Fruit fly (Drosophila melanogaster) whole organism, wandering third instar larva: ENCODE data around the gene CG45075.

ENCODE experiments used
- Abd-B ChIP-seq: fragments of >200 bp; optimal IDR thresholded peaks from 2 replicates; lab custom pipeline; 2017; ENCODE audit warnings: missing biosample characterization, missing genetic modification characterization
- CG32264 ChIP-seq: fragments of 200-800 bp; sonication (Bioruptor generic); optimal IDR thresholded peaks from 2 replicates; lab custom pipeline; 2016; ENCODE audit warnings: missing biosample characterization, missing genetic modification characterization
- CG9705 ChIP-seq: fragments of 200-800 bp; sonication (Bioruptor generic); optimal IDR thresholded peaks from 2 replicates; lab custom pipeline; 2018; ENCODE audit warnings: missing biosample characterization, mild to moderate bottlenecking, missing genetic modification characterization
- CrebA ChIP-seq: fragments of 200-800 bp; sonication (Bioruptor generic); optimal IDR thresholded peaks from 2 replicates; lab custom pipeline; 2016; ENCODE audit warnings: missing biosample characterization, mild to moderate bottlenecking, missing genetic modification characterization, borderline replicate concordance
- Dfd ChIP-seq: fragments of >200 bp; optimal IDR thresholded peaks from 2 replicates; lab custom pipeline; 2017; ENCODE audit warnings: missing biosample characterization, missing genetic modification characterization
- Dif ChIP-seq: fragments of 200-275, 200-300 bp; sonication (Bioruptor generic); optimal IDR thresholded peaks from 2 replicates; lab custom pipeline; 2018; ENCODE audit warnings: missing biosample characterization, missing genetic modification characterization; ENCODE audit not compliant: partially characterized antibody
- GATAd ChIP-seq: sonication (Bioruptor generic); optimal IDR thresholded peaks from 2 replicates; lab custom pipeline; 2016; ENCODE audit warnings: missing biosample characterization, missing genetic modification characterization
- HLH106 ChIP-seq: fragments of 200-800 bp; optimal IDR thresholded peaks from 3 replicates; lab custom pipeline; 2019; ENCODE audit warnings: missing biosample characterization, mild to moderate bottlenecking, missing genetic modification characterization, moderate library complexity
- Hnf4 ChIP-seq: fragments of 200-800 bp; sonication (Bioruptor generic); optimal IDR thresholded peaks from 2 replicates; lab custom pipeline; 2016; ENCODE audit warnings: missing biosample characterization, mild to moderate bottlenecking, missing genetic modification characterization
- Hr78 ChIP-seq: fragments of >200 bp; optimal IDR thresholded peaks from 2 replicates; lab custom pipeline; 2017; ENCODE audit warnings: missing biosample characterization, missing genetic modification characterization
- Hr83 ChIP-seq: fragments of 200-300 bp; sonication (Bioruptor generic); optimal IDR thresholded peaks from 2 replicates; lab custom pipeline; 2016; ENCODE audit warnings: missing biosample characterization, mild to moderate bottlenecking, missing genetic modification characterization, moderate library complexity; ENCODE audit not compliant: poor library complexity, severe bottlenecking
- Jra ChIP-seq: sonication (Bioruptor generic); optimal IDR thresholded peaks from 2 replicates; lab custom pipeline; 2016; ENCODE audit warnings: missing biosample characterization, missing genetic modification characterization
- Mio ChIP-seq: sonication (Bioruptor generic); optimal IDR thresholded peaks from 2 replicates; lab custom pipeline; 2016; ENCODE audit warnings: missing biosample characterization, missing genetic modification characterization
- Myc ChIP-seq: fragments of >200 bp; optimal IDR thresholded peaks from 2 replicates; lab custom pipeline; 2017
- N ChIP-seq: fragments of >200 bp; optimal IDR thresholded peaks from 2 replicates; lab custom pipeline; 2018; ENCODE audit warnings: missing biosample characterization, missing external identifiers, missing genetic modification characterization
- OdsH ChIP-seq: fragments of 200-800 bp; sonication (Bioruptor generic); optimal IDR thresholded peaks from 2 replicates; lab custom pipeline; 2016; ENCODE audit warnings: missing biosample characterization, mild to moderate bottlenecking, missing genetic modification characterization
- Rel ChIP-seq, 2 experiments: fragments of 200-800 bp; sonication (Bioruptor generic) in 1 of 2; optimal IDR thresholded peaks; 2 replicates in 1 of 2; 3 replicates in 1 of 2; lab custom pipeline; 2016 to 2019; ENCODE audit warnings: mild to moderate bottlenecking in 2 of 2, missing biosample characterization in 2 of 2, missing genetic modification characterization in 2 of 2, moderate library complexity in 1 of 2
- Sp1 ChIP-seq: fragments of 200-800 bp; sonication (Bioruptor generic); optimal IDR thresholded peaks from 3 replicates; lab custom pipeline; 2019; ENCODE audit warnings: missing biosample characterization, mild to moderate bottlenecking, missing genetic modification characterization, moderate library complexity
- Vsx2 ChIP-seq: fragments of 200-300, 225-300 bp; sonication (Bioruptor generic); optimal IDR thresholded peaks from 2 replicates; lab custom pipeline; 2018; ENCODE audit warnings: missing biosample characterization, missing genetic modification characterization; ENCODE audit not compliant: partially characterized antibody
- br ChIP-seq: fragments of 200-800 bp; sonication (Bioruptor generic); optimal IDR thresholded peaks from 2 replicates; lab custom pipeline; 2016; ENCODE audit warnings: missing biosample characterization, missing genetic modification characterization
- brk ChIP-seq: fragments of 200-800 bp; sonication (Bioruptor generic); optimal IDR thresholded peaks from 2 replicates; lab custom pipeline; 2016; ENCODE audit warnings: missing biosample characterization, mild to moderate bottlenecking, missing genetic modification characterization
- dl ChIP-seq, 2 experiments: fragments of 175-275, 200-275 bp in 1 of 2; fragments of 200-275 bp in 1 of 2; sonication (Bioruptor generic); optimal IDR thresholded peaks; lab custom pipeline; 2018; ENCODE audit warnings: mild to moderate bottlenecking in 2 of 2, missing biosample characterization in 2 of 2, missing genetic modification characterization in 2 of 2, moderate library complexity in 2 of 2; ENCODE audit not compliant: partially characterized antibody in 2 of 2, insufficient read depth in 1 of 2
- dmrt93B ChIP-seq: fragments of 200-800 bp; sonication (Bioruptor generic); optimal IDR thresholded peaks from 2 replicates; lab custom pipeline; 2018; ENCODE audit warnings: missing biosample characterization, mild to moderate bottlenecking, missing genetic modification characterization
- dsf ChIP-seq: sonication (Bioruptor generic); optimal IDR thresholded peaks from 2 replicates; lab custom pipeline; 2016; ENCODE audit warnings: missing biosample characterization, missing genetic modification characterization, borderline replicate concordance
- ey ChIP-seq: fragments of 200-800 bp; sonication (Bioruptor generic); optimal IDR thresholded peaks from 2 replicates; lab custom pipeline; 2016; ENCODE audit warnings: missing biosample characterization, missing genetic modification characterization
- foxo ChIP-seq, 2 experiments: fragments of 200-800 bp; sonication (Bioruptor generic); optimal IDR thresholded peaks; 2 replicates in 1 of 2; 3 replicates in 1 of 2; lab custom pipeline; 2016 to 2017; ENCODE audit warnings: missing biosample characterization in 2 of 2, missing genetic modification characterization in 2 of 2
- fru ChIP-seq: fragments of 200-800 bp; sonication (Bioruptor generic); optimal IDR thresholded peaks from 3 replicates; lab custom pipeline; 2016; ENCODE audit warnings: missing biosample characterization, mild to moderate bottlenecking, missing genetic modification characterization
- h ChIP-seq: fragments of 200-800 bp; sonication (Bioruptor generic); optimal IDR thresholded peaks from 3 replicates; lab custom pipeline; 2016; ENCODE audit warnings: missing biosample characterization, mild to moderate bottlenecking, missing genetic modification characterization
- jim ChIP-seq: fragments of 175-275, 200-325 bp; sonication (Bioruptor generic); optimal IDR thresholded peaks from 2 replicates; lab custom pipeline; 2016; ENCODE audit warnings: missing biosample characterization, mild to moderate bottlenecking, missing genetic modification characterization
- lola ChIP-seq: fragments of >200 bp; optimal IDR thresholded peaks from 2 replicates; lab custom pipeline; 2017; ENCODE audit warnings: missing biosample characterization, missing genetic modification characterization
- pan ChIP-seq: fragments of >200 bp; optimal IDR thresholded peaks from 2 replicates; lab custom pipeline; 2017
- psq ChIP-seq: fragments of 200-800 bp; sonication (Bioruptor generic); optimal IDR thresholded peaks from 3 replicates; lab custom pipeline; 2017; ENCODE audit warnings: missing biosample characterization, mild to moderate bottlenecking, missing genetic modification characterization, moderate library complexity
- rgr ChIP-seq: fragments of 200-800 bp; sonication (Bioruptor generic); optimal IDR thresholded peaks from 3 replicates; lab custom pipeline; 2016; ENCODE audit warnings: missing biosample characterization, mild to moderate bottlenecking, missing genetic modification characterization
- sage ChIP-seq: fragments of 200-800 bp; sonication (Bioruptor generic); optimal IDR thresholded peaks from 2 replicates; lab custom pipeline; 2016; ENCODE audit warnings: missing biosample characterization, mild to moderate bottlenecking, missing genetic modification characterization
- sv ChIP-seq: fragments of 200-800 bp; sonication (Bioruptor generic); optimal IDR thresholded peaks from 3 replicates; lab custom pipeline; 2016; ENCODE audit warnings: missing biosample characterization, missing genetic modification characterization
- tai ChIP-seq: sonication (Bioruptor generic); optimal IDR thresholded peaks from 2 replicates; lab custom pipeline; 2016; ENCODE audit warnings: missing biosample characterization, missing genetic modification characterization
- usp ChIP-seq: fragments of >200 bp; optimal IDR thresholded peaks from 2 replicates; lab custom pipeline; 2017; ENCODE audit warnings: missing biosample characterization, missing genetic modification characterization
- woc ChIP-seq: sonication (Bioruptor generic); optimal IDR thresholded peaks from 2 replicates; lab custom pipeline; 2016; ENCODE audit warnings: missing biosample characterization, mild to moderate bottlenecking, missing genetic modification characterization

CG45075 gene

dm6 chr2L:6065823-6066222, 25.4 kb upstream of the CG45075 start, which contains the start of the genes Fbw5 and CG9147:
Gene Fbw5, minus strand, starts transcription at chr2L:6065953.
Gene CG9147, plus strand, starts transcription at chr2L:6065997.
- no peak for TF ChIP-seq usp (GFP tag; lab: Kevin White, UChicago)
- TF ChIP-seq dmrt93B (GFP tag; lab: Kevin White, UChicago), result peak; percentile 99
- peak; percentile 98 for TF ChIP-seq Jra (GFP tag; lab: Kevin White, UChicago)
- TF ChIP-seq N (GFP tag; lab: Kevin White, UChicago), result no peak
- TF ChIP-seq tai (GFP tag; lab: Kevin White, UChicago), result no peak
- no peak for TF ChIP-seq pan (lab: Kevin White, UChicago)
- TF ChIP-seq HLH106 (tag; lab: Kevin White, UChicago), result peak; percentile 100
- no peak for TF ChIP-seq brk (GFP tag; lab: Kevin White, UChicago)
- peak; percentile 100 for TF ChIP-seq br
- TF ChIP-seq CrebA (GFP tag; lab: Kevin White, UChicago), result no peak
- TF ChIP-seq CG9705 (GFP tag; lab: Kevin White, UChicago), result peak; percentile 96
- peak; percentile 100 for TF ChIP-seq CG32264
- TF ChIP-seq sv (GFP tag; lab: Kevin White, UChicago), result peak; percentile 100
- peak; percentile 100 for TF ChIP-seq ey (GFP tag; lab: Kevin White, UChicago)
- TF ChIP-seq rgr (GFP tag; lab: Kevin White, UChicago), result peak; percentile 100
- TF ChIP-seq Sp1 (GFP tag; lab: Kevin White, UChicago), result peak; percentile 100
- TF ChIP-seq sage (GFP tag; lab: Kevin White, UChicago), result peak; percentile 99
- TF ChIP-seq Mio (GFP tag; lab: Kevin White, UChicago), result peak; percentile 95
- TF ChIP-seq foxo (GFP tag; optimal IDR thresholded peaks at IDR 0.05; lab: Kevin White, UChicago), result peak; percentile 99 to 100
- TF ChIP-seq dl (GFP tag; optimal IDR thresholded peaks at IDR 0.05; lab: Kevin White, UChicago; ENCODE audit: insufficient read depth in 1 of 2, partially characterized antibody in 2 of 2), result no peak
- no peak for TF ChIP-seq Dif
- TF ChIP-seq OdsH (GFP tag; lab: Kevin White, UChicago), result peak; percentile 100
- peak; percentile 96 for TF ChIP-seq GATAd (GFP tag; lab: Kevin White, UChicago)
- no peak for TF ChIP-seq Vsx2 (GFP tag; lab: Kevin White, UChicago)
- TF ChIP-seq psq, result peak; percentile 99
- peak; percentile 100 for TF ChIP-seq Hnf4 (GFP tag; lab: Kevin White, UChicago)
- no peak for TF ChIP-seq Myc (lab: Kevin White, UChicago)
- TF ChIP-seq fru (GFP tag; lab: Kevin White, UChicago), result peak; percentile 99
- TF ChIP-seq h (GFP tag; lab: Kevin White, UChicago), result peak; percentile 100
- TF ChIP-seq Hr78, result no peak
- no peak for TF ChIP-seq Abd-B
- TF ChIP-seq Hr83 (GFP tag; lab: Kevin White, UChicago), result peak; percentile 98
- TF ChIP-seq jim (GFP tag; lab: Kevin White, UChicago), result peak; percentile 74
- peak; percentile 97 for TF ChIP-seq dsf
- no peak for TF ChIP-seq lola (GFP tag; lab: Kevin White, UChicago)
- TF ChIP-seq Rel (GFP tag; optimal IDR thresholded peaks at IDR 0.05; lab: Kevin White, UChicago), result peak; percentile 99
- TF ChIP-seq Rel (tag; optimal IDR thresholded peaks at IDR 0.05; lab: Kevin White, UChicago), result peak; percentile 94
- TF ChIP-seq woc, result peak; percentile 100

dm6 chr2L:6068544-6069251, 22.5 kb upstream of the CG45075 start, which contains the start of the genes CG9150 and Pfdn1:
Gene CG9150, minus strand, starts transcription at chr2L:6068594.
Gene Pfdn1, plus strand, starts transcription at chr2L:6069079.
- TF ChIP-seq Hnf4 (GFP tag; lab: Kevin White, UChicago), result peak; percentile 33
- no peak for TF ChIP-seq Myc (lab: Kevin White, UChicago)
- no peak for TF ChIP-seq Rel (GFP tag; optimal IDR thresholded peaks at IDR 0.05; lab: Kevin White, UChicago)
- no peak for TF ChIP-seq Rel (tag; optimal IDR thresholded peaks at IDR 0.05; lab: Kevin White, UChicago)
- TF ChIP-seq Hr78, result no peak
- no peak for TF ChIP-seq Dfd (GFP tag; lab: Kevin White, UChicago)
- no peak for TF ChIP-seq N (GFP tag; lab: Kevin White, UChicago)
- no peak for TF ChIP-seq usp (GFP tag; lab: Kevin White, UChicago)
- no peak for TF ChIP-seq Abd-B
- peak; percentile 71 for TF ChIP-seq Hr83 (GFP tag; lab: Kevin White, UChicago)
- no peak for TF ChIP-seq CG9705 (GFP tag; lab: Kevin White, UChicago)
- TF ChIP-seq CG32264, result no peak
- TF ChIP-seq GATAd (GFP tag; lab: Kevin White, UChicago), result no peak
- no peak for TF ChIP-seq dl (GFP tag; optimal IDR thresholded peaks at IDR 0.05; lab: Kevin White, UChicago; ENCODE audit: insufficient read depth in 1 of 2, partially characterized antibody in 2 of 2)
- no peak for TF ChIP-seq Jra (GFP tag; lab: Kevin White, UChicago)
- no peak for TF ChIP-seq pan (lab: Kevin White, UChicago)
- no peak for TF ChIP-seq lola (GFP tag; lab: Kevin White, UChicago)
- no peak for TF ChIP-seq HLH106 (tag; lab: Kevin White, UChicago)
- TF ChIP-seq h (GFP tag; lab: Kevin White, UChicago), result peak; percentile 11
- TF ChIP-seq jim (GFP tag; lab: Kevin White, UChicago), result no peak
- no peak for TF ChIP-seq sage (GFP tag; lab: Kevin White, UChicago)
